Worm (Caenorhabditis elegans) whole organism, midembryonic: Measurements from ENCODE around the gene mcm-2.

Experiments
- T22C8.4 ChIP-seq: fragments of 200-800 bp; sonication (Bioruptor generic); IDR thresholded peaks from 2 replicates; pipeline ENCODE4 v1.3.6; 2022; ENCODE audit warnings: missing genetic modification characterization, missing compliant biosample characterization
- cog-1 ChIP-seq: sonication (generic microtip); optimal IDR thresholded peaks from 2 replicates; lab custom pipeline; 2016; ENCODE audit warnings: missing genetic modification characterization, missing compliant biosample characterization
- flt-1 ChIP-seq: fragments of 200-800 bp; sonication (Bioruptor generic); IDR thresholded peaks from 2 replicates; pipeline ENCODE4 v1.3.6; 2022; ENCODE audit warnings: missing genetic modification characterization, missing compliant biosample characterization
- klf-2 ChIP-seq: fragments of 200-800 bp; sonication (Bioruptor generic); conservative IDR thresholded peaks from 2 replicates; pipeline ENCODE4 v1.3.6; 2022; ENCODE audit warnings: missing genetic modification reagents, missing genetic modification characterization, missing compliant biosample characterization
- med-1 ChIP-seq: sonication (generic microtip); optimal IDR thresholded peaks from 2 replicates; lab custom pipeline; 2017; ENCODE audit warnings: missing genetic modification characterization, mild to moderate bottlenecking, missing compliant biosample characterization, antibody characterized with exemption, missing genetic modification reagents; ENCODE audit not compliant: insufficient read depth
- ref-1 ChIP-seq: fragments of 200-800 bp; sonication (Bioruptor generic); conservative IDR thresholded peaks from 2 replicates; pipeline ENCODE4 v1.3.6; 2022; ENCODE audit warnings: missing genetic modification reagents, missing genetic modification characterization, missing compliant biosample characterization
- tab-1 ChIP-seq: fragments of 200-800 bp; sonication (Bioruptor generic); IDR thresholded peaks from 2 replicates; pipeline ENCODE4 v1.3.6; 2022; ENCODE audit warnings: missing genetic modification characterization, missing compliant biosample characterization
- ztf-23 ChIP-seq: fragments of 200-800 bp; sonication (Bioruptor generic); IDR thresholded peaks from 2 replicates; pipeline ENCODE4 v1.3.6; 2022; ENCODE audit warnings: missing genetic modification reagents, missing genetic modification characterization, missing compliant biosample characterization
- ztf-29 ChIP-seq: fragments of 200-800 bp; sonication (Bioruptor generic); IDR thresholded peaks from 2 replicates; pipeline ENCODE4 v1.3.6; 2022; ENCODE audit warnings: missing genetic modification reagents, missing genetic modification characterization, missing compliant biosample characterization

ce11 chrII:11978920-11979319 is 27.5 kb downstream of the mcm-2 start:
- TF ChIP-seq flt-1 (GFP tag; lab: Robert Waterston, UW) = no peak
- no peak for TF ChIP-seq ztf-29 (GFP tag; lab: Robert Waterston, UW)
- no peak for TF ChIP-seq klf-2 (GFP tag; lab: Robert Waterston, UW)
- no peak for TF ChIP-seq ref-1 (GFP tag; lab: Robert Waterston, UW)
- TF ChIP-seq cog-1 (tag; lab: Kevin White, UChicago) = no peak
- no peak for TF ChIP-seq tab-1
- no peak for TF ChIP-seq T22C8.4
- TF ChIP-seq ztf-23 (GFP tag; lab: Robert Waterston, UW) = no peak
- TF ChIP-seq med-1 = no peak
